Worm (Caenorhabditis elegans) whole organism, mixed stage, embryonic: ENCODE measurements around the gene dhs-16.

ENCODE experiments used
- M03D4.4 ChIP-seq: sonication (generic microtip); optimal IDR thresholded peaks from 2 replicates; lab custom pipeline; 2017; ENCODE audit warnings: mild to moderate bottlenecking, missing genetic modification characterization, missing compliant biosample characterization
- bed-3 ChIP-seq: fragments of 200-800 bp; sonication (Bioruptor generic); optimal IDR thresholded peaks from 3 replicates; lab custom pipeline; 2018; ENCODE audit warnings: mild to moderate bottlenecking, missing genetic modification characterization, moderate library complexity, missing compliant biosample characterization
- blmp-1 ChIP-seq: fragments of 150-350 bp; optimal IDR thresholded peaks from 2 replicates; lab custom pipeline; 2014; ENCODE audit warnings: missing biosample characterization, missing genetic modification characterization
- ceh-39 ChIP-seq: fragments of 150-350 bp; optimal IDR thresholded peaks from 2 replicates; lab custom pipeline; 2014; ENCODE audit warnings: missing biosample characterization, missing genetic modification characterization
- ceh-43 ChIP-seq: fragments of 200-800 bp; sonication (Bioruptor generic); optimal IDR thresholded peaks from 2 replicates; lab custom pipeline; 2018; ENCODE audit warnings: mild to moderate bottlenecking, missing genetic modification characterization, moderate library complexity, missing compliant biosample characterization
- ceh-83 ChIP-seq: fragments of 200-800 bp; sonication (Bioruptor generic); optimal IDR thresholded peaks from 2 replicates; lab custom pipeline; 2018; ENCODE audit warnings: mild to moderate bottlenecking, missing genetic modification characterization, missing compliant biosample characterization
- ces-1 ChIP-seq: fragments of 150-350 bp; optimal IDR thresholded peaks from 2 replicates; lab custom pipeline; 2014; ENCODE audit warnings: missing biosample characterization, missing genetic modification reagents, missing genetic modification characterization
- cnd-1 ChIP-seq: fragments of 200-800 bp; sonication (Bioruptor generic); optimal IDR thresholded peaks from 2 replicates; lab custom pipeline; 2018; ENCODE audit warnings: mild to moderate bottlenecking, missing genetic modification characterization, missing compliant biosample characterization
- drap-1 ChIP-seq: fragments of 200-800 bp; sonication (Bioruptor generic); optimal IDR thresholded peaks from 3 replicates; lab custom pipeline; 2018; ENCODE audit warnings: mild to moderate bottlenecking, missing genetic modification characterization, missing compliant biosample characterization
- elt-1 ChIP-seq: sonication (generic microtip); optimal IDR thresholded peaks from 2 replicates; lab custom pipeline; 2017; ENCODE audit warnings: missing genetic modification characterization, mild to moderate bottlenecking, missing compliant biosample characterization, antibody characterized with exemption, moderate library complexity, borderline replicate concordance; ENCODE audit not compliant: insufficient read depth
- elt-3 ChIP-seq: fragments of 150-350 bp; optimal IDR thresholded peaks from 2 replicates; lab custom pipeline; 2014; ENCODE audit warnings: missing biosample characterization, missing genetic modification characterization
- flh-1 ChIP-seq: fragments of 200-800 bp; sonication (Bioruptor generic); optimal IDR thresholded peaks from 2 replicates; lab custom pipeline; 2018; ENCODE audit warnings: mild to moderate bottlenecking, missing genetic modification characterization, moderate library complexity, missing compliant biosample characterization
- ham-2 ChIP-seq: fragments of 200-800 bp; sonication (Bioruptor generic); optimal IDR thresholded peaks from 2 replicates; lab custom pipeline; 2018; ENCODE audit warnings: mild to moderate bottlenecking, missing genetic modification characterization, missing compliant biosample characterization
- hlh-1 ChIP-seq: fragments of 150-350 bp; optimal IDR thresholded peaks from 2 replicates; lab custom pipeline; 2014; ENCODE audit warnings: missing biosample characterization, missing genetic modification reagents, missing genetic modification characterization
- lin-13 ChIP-seq: fragments of 150-350 bp; optimal IDR thresholded peaks from 2 replicates; lab custom pipeline; 2014; ENCODE audit warnings: missing biosample characterization, missing genetic modification characterization
- lin-32 ChIP-seq: fragments of 200-800 bp; sonication (Bioruptor generic); optimal IDR thresholded peaks from 2 replicates; lab custom pipeline; 2018; ENCODE audit warnings: mild to moderate bottlenecking, missing genetic modification characterization, missing compliant biosample characterization
- lsy-2 ChIP-seq: fragments of 150-350 bp; optimal IDR thresholded peaks from 2 replicates; lab custom pipeline; 2014; ENCODE audit warnings: missing biosample characterization, missing genetic modification characterization
- mab-5 ChIP-seq: fragments of 150-350 bp; optimal IDR thresholded peaks from 2 replicates; lab custom pipeline; 2014; ENCODE audit warnings: missing biosample characterization, missing genetic modification characterization
- mep-1 ChIP-seq: fragments of 150-350 bp; optimal IDR thresholded peaks from 2 replicates; lab custom pipeline; 2017; ENCODE audit warnings: missing biosample characterization, missing genetic modification reagents, missing genetic modification characterization, inconsistent platforms
- mls-2 ChIP-seq: sonication (generic microtip); optimal IDR thresholded peaks from 2 replicates; lab custom pipeline; 2016; ENCODE audit warnings: mild to moderate bottlenecking, missing genetic modification characterization, moderate library complexity, missing compliant biosample characterization
- nhr-12 ChIP-seq: fragments of 150-350 bp; optimal IDR thresholded peaks from 2 replicates; lab custom pipeline; 2014; ENCODE audit warnings: missing biosample characterization, missing genetic modification characterization
- nhr-2 ChIP-seq: fragments of 150-350 bp; optimal IDR thresholded peaks from 2 replicates; lab custom pipeline; 2014; ENCODE audit warnings: missing biosample characterization, missing genetic modification characterization
- nhr-237 ChIP-seq: fragments of 150-350 bp; optimal IDR thresholded peaks from 2 replicates; lab custom pipeline; 2014; ENCODE audit warnings: missing biosample characterization, missing genetic modification characterization
- nhr-28 ChIP-seq: fragments of 150-350 bp; optimal IDR thresholded peaks from 2 replicates; lab custom pipeline; 2014; ENCODE audit warnings: missing biosample characterization, missing genetic modification characterization
- nhr-76 ChIP-seq: sonication (generic microtip); optimal IDR thresholded peaks from 2 replicates; lab custom pipeline; 2017; ENCODE audit warnings: missing biosample characterization, missing genetic modification characterization
- pha-4 ChIP-seq: fragments of 150-350 bp; optimal IDR thresholded peaks from 2 replicates; lab custom pipeline; 2018; ENCODE audit warnings: missing biosample characterization, missing genetic modification reagents, missing genetic modification characterization
- sem-2 ChIP-seq: fragments of 200-800 bp; sonication (Bioruptor generic); optimal IDR thresholded peaks from 2 replicates; lab custom pipeline; 2018; ENCODE audit warnings: mild to moderate bottlenecking, missing genetic modification characterization, missing compliant biosample characterization
- snpc-4 ChIP-seq: fragments of 150-350 bp; optimal IDR thresholded peaks from 2 replicates; lab custom pipeline; 2014; ENCODE audit warnings: missing biosample characterization, missing genetic modification characterization
- sptf-1 ChIP-seq: sonication (generic microtip); optimal IDR thresholded peaks from 2 replicates; lab custom pipeline; 2017; ENCODE audit warnings: mild to moderate bottlenecking, missing genetic modification characterization, moderate library complexity, missing compliant biosample characterization
- tbx-8 ChIP-seq: fragments of 200-800 bp; sonication (Bioruptor generic); optimal IDR thresholded peaks from 2 replicates; lab custom pipeline; 2018; ENCODE audit warnings: mild to moderate bottlenecking, missing genetic modification characterization, moderate library complexity, missing compliant biosample characterization
- unc-120 ChIP-seq: sonication (generic microtip); optimal IDR thresholded peaks from 2 replicates; lab custom pipeline; 2017; ENCODE audit warnings: missing genetic modification characterization, missing compliant biosample characterization; ENCODE audit not compliant: poor library complexity, severe bottlenecking
- unc-39 ChIP-seq: fragments of 150-350 bp; optimal IDR thresholded peaks from 2 replicates; lab custom pipeline; 2014; ENCODE audit warnings: missing biosample characterization, missing genetic modification characterization
- unc-62 ChIP-seq: fragments of 150-350 bp; optimal IDR thresholded peaks from 2 replicates; lab custom pipeline; 2014; ENCODE audit warnings: missing biosample characterization, missing genetic modification reagents, missing genetic modification characterization
- zip-8 ChIP-seq: fragments of 150-350 bp; optimal IDR thresholded peaks from 2 replicates; lab custom pipeline; 2014; ENCODE audit warnings: missing biosample characterization, missing genetic modification characterization
- ztf-11 ChIP-seq: fragments of 150-350 bp; optimal IDR thresholded peaks from 2 replicates; lab custom pipeline; 2014; ENCODE audit warnings: missing biosample characterization, missing genetic modification characterization

The dhs-16 gene

DNA sequence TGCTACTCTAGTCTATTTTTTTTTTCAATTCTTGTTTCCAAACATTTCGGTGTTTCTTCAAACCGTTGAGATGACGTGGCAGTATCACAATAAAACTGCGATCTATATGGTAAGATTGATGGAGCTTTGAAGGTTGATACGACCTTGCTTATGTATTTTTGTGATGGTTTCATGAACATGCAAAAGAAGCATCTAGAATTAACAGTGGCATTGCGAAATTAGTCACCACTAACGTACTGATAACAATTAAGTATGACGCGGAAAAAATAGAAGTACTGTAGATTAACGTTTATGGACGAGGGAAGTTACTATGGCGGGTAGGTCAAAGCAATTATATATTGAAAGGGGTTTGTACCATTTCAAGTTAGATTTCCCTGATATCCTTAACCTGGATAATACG is 28.9 kb downstream of the dhs-16 start:
- TF ChIP-seq mep-1 (tag; lab: Kevin White, UChicago) (no peak), lsy-2 (tag; lab: Kevin White, UChicago) (no peak), M03D4.4 (tag; lab: Kevin White, UChicago) (no peak), tbx-8 (no peak), sptf-1 (tag; lab: Kevin White, UChicago) (no peak), bed-3 (GFP tag; lab: Kevin White, UChicago) (no peak), blmp-1 (no peak), ceh-43 (GFP tag; lab: Kevin White, UChicago) (no peak), hlh-1 (tag; lab: Kevin White, UChicago) (no peak), nhr-237 (tag; lab: Kevin White, UChicago) (no peak), ceh-39 (tag; lab: Kevin White, UChicago) (no peak), unc-62 (GFP tag; lab: Kevin White, UChicago) (no peak), ztf-11 (tag; lab: Kevin White, UChicago) (no peak), mab-5 (tag; lab: Kevin White, UChicago) (no peak)

- TF ChIP-seq drap-1 (GFP tag; lab: Kevin White, UChicago) (no peak), lin-32 (no peak), nhr-237 (tag; lab: Kevin White, UChicago) (no peak), ceh-83 (GFP tag; lab: Kevin White, UChicago) (no peak), lsy-2 (tag; lab: Kevin White, UChicago) (no peak), zip-8 (tag; lab: Kevin White, UChicago) (no peak), tbx-8 (no peak), M03D4.4 (tag; lab: Kevin White, UChicago) (no peak), unc-120 (no peak)
These were observed 32.1 kb downstream of the dhs-16 start for ce11 chrV:6015546-6016089.

DNA sequence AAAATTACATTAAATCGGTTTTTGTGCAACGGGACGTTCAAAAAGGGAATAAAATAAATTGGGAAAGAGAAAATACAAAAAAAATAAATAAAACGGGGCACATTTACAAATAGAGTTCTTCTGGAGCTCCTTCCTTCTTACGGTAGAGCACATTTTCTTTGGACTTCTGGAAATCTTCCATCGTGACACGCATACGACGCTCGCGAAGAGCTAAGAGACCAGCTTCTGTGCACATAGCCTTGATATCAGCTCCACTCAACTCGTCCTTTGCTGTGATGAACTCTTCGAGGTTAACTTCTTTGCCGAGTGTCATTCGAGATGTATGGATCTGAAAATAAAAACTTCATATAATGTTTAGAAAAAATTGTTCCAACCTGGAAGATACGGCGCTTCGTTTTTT is 32.6 kb downstream of the dhs-16 start:
- TF ChIP-seq sem-2 (GFP tag; lab: Kevin White, UChicago) (no peak), nhr-76 (tag; lab: Kevin White, UChicago) (no peak)

DNA sequence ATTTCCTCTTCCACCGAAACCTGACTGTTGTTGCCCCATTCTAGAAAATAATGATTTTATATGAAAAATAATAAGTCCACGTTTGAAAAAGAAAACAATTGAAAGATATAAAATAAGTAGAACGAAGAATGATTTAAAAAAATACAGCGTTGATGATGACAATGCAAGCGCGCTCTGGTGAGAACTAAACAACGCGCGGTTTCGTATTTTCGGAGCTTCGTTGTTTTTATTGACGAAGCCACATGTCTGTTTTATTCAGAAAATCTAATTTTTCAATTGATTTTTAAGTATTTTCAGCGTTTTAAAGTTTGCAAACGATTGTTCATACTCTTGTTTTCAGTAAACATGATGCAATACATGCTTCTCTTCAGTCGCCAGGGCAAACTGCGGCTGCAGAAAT is 34.1 kb downstream of the dhs-16 start, which contains the start of the genes rpt-2 and aps-1:
rpt-2 (minus strand) TSS at position 40 of the 400 bp plus-strand sequence.
aps-1 (plus strand) TSS at position 341 of the 400 bp plus-strand sequence.
- TF ChIP-seq elt-3 (tag; lab: Kevin White, UChicago) (no peak), nhr-2 (tag; lab: Kevin White, UChicago) (peak; percentile 5), mab-5 (tag; lab: Kevin White, UChicago) (peak; percentile 73), flh-1 (GFP tag; lab: Kevin White, UChicago) (no peak), unc-62 (GFP tag; lab: Kevin White, UChicago) (peak; percentile 45), ham-2 (GFP tag; lab: Kevin White, UChicago) (no peak), pha-4 (tag; lab: Kevin White, UChicago) (peak; percentile 80), lsy-2 (tag; lab: Kevin White, UChicago) (peak; percentile 66), ceh-83 (GFP tag; lab: Kevin White, UChicago) (no peak), cnd-1 (tag; lab: Kevin White, UChicago) (no peak), tbx-8 (no peak), elt-1 (no peak), unc-39 (tag; lab: Kevin White, UChicago) (no peak), hlh-1 (tag; lab: Kevin White, UChicago) (peak; percentile 73), nhr-12 (no peak), nhr-28 (no peak), mep-1 (tag; lab: Kevin White, UChicago) (peak; percentile 84), blmp-1 (no peak), nhr-237 (tag; lab: Kevin White, UChicago) (peak; percentile 57), zip-8 (tag; lab: Kevin White, UChicago) (no peak), ztf-11 (tag; lab: Kevin White, UChicago) (no peak), mls-2 (tag; lab: Kevin White, UChicago) (no peak), ces-1 (GFP tag; lab: Kevin White, UChicago) (peak; percentile 64), sem-2 (GFP tag; lab: Kevin White, UChicago) (no peak), lin-13 (tag; lab: Kevin White, UChicago) (peak; percentile 85), ceh-43 (GFP tag; lab: Kevin White, UChicago) (no peak), M03D4.4 (tag; lab: Kevin White, UChicago) (no peak), nhr-76 (tag; lab: Kevin White, UChicago) (no peak), bed-3 (GFP tag; lab: Kevin White, UChicago) (no peak), unc-120 (no peak), snpc-4 (tag; lab: Kevin White, UChicago) (no peak), sptf-1 (tag; lab: Kevin White, UChicago) (no peak), lin-32 (no peak), drap-1 (GFP tag; lab: Kevin White, UChicago) (no peak), ceh-39 (tag; lab: Kevin White, UChicago) (peak; percentile 24)
- TF ChIP-seq, all 35 proteins: peak for 11
